Worm (Caenorhabditis elegans) whole organism, L4/young adult: Measurements from ENCODE around the gene fbxb-29.

Experiments used
- dao-5 ChIP-seq: sonication (generic microtip); optimal IDR thresholded peaks from 2 replicates; lab custom pipeline; 2016; ENCODE audit warnings: missing genotype, missing genetic modification characterization, moderate library complexity, missing compliant biosample characterization
- him-1 ChIP-seq: sonication (generic microtip); optimal IDR thresholded peaks from 2 replicates; lab custom pipeline; 2016; ENCODE audit warnings: missing genotype, missing genetic modification reagents, missing genetic modification characterization, missing compliant biosample characterization

DNA sequence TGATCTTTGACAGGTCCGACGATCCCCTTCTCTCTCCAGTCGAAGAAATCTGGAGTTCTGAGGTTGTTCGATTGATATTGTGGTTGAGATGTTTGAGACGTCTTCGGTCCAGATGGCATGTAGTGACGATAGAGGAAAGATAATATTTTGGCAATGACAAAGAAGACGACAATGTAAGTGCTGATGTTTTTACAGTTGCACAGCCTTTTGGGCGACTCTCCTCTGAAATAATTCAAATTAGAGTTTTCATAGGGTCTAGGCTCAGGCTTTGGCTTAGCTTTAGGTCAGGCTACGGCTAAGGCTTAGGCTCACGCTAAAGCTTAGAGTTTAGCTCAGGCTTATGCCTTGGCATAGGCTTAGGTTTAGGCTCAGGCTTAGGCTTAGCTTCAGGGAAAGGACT lies 37.4 kb downstream of the fbxb-29 start, which contains the start of gene C32B5.13:
- TF ChIP-seq dao-5 (tag; lab: Kevin White, UChicago), result no peak
- TF ChIP-seq him-1, result no peak
